Fruit fly (Drosophila melanogaster) whole organism: Measurements from ENCODE around the gene not.

Source experiments
- CG8478 ChIP-seq: fragments of >200 bp; optimal IDR thresholded peaks from 2 replicates; lab custom pipeline; 2018; ENCODE audit warnings: inconsistent platforms
- Dll ChIP-seq: fragments of >200 bp; optimal IDR thresholded peaks from 2 replicates; lab custom pipeline; 2017
- EcR ChIP-seq, 2 experiments: fragments of >200 bp; optimal IDR thresholded peaks; 2 replicates each; lab custom pipeline; 2017; ENCODE audit warnings: missing biosample characterization in 2 of 2, missing genetic modification characterization in 2 of 2, missing genetic modification reagents in 2 of 2
- pan ChIP-seq: fragments of >200 bp; optimal IDR thresholded peaks from 2 replicates; lab custom pipeline; 2017
- psq ChIP-seq: fragments of >200 bp; optimal IDR thresholded peaks from 2 replicates; lab custom pipeline; 2017
- usp ChIP-seq: fragments of >200 bp; optimal IDR thresholded peaks from 2 replicates; lab custom pipeline; 2017; ENCODE audit warnings: missing biosample characterization, missing genetic modification characterization, mixed read lengths

DNA sequence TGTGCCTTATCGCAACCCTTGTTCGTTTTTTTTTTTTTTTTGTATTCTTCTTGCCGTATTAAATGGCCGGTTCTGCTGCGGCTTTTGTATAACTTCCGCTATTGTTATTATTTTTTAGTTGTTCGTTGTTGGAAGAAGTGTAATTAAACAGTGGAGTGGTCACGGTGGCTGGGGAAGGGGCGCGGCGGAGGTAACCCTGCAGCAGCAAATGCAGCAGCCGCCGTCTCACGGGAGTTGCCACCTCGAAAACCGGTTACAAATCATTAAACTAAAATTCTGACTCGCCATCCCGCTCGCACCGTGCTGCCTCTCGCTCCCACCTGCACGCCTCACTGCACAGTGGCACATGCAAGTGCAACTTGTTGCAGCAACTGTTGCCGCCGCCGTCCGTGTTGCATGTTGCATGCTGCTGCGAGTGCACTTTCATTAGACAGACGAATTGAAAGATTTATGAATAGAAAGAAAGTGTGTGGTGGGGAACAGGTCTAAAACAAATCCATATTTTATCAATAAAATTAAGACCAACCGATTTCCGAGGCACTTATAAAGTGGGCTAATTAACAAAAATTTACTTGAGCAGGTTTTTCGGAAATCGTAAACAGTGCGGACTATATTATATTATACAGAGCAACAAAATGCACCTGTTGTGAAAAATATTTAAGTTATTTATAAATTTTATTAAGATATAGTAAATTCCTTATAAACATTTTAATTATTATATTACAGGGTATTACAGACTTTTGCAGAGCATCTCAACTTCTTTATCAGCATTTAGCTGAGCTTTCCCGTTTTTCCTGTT lies 5.9 kb upstream of the not start:
- TF ChIP-seq pan (no peak), CG8478 (lab: Kevin White, UChicago) (no peak), Dll (lab: Kevin White, UChicago) (no peak), psq (lab: Kevin White, UChicago) (no peak), EcR (GFP tag; optimal IDR thresholded peaks at IDR 0.05; lab: Kevin White, UChicago) (no peak), usp (GFP tag; lab: Kevin White, UChicago) (no peak)
